Fruit fly (Drosophila melanogaster) whole organism, embryonic: Measurements from ENCODE around the gene ND-18.
A peak's percentile ranks its signal among the peaks of the same experiment; 100 is the strongest.

Experiments
- CG11560 ChIP-seq: fragments of 200-800 bp; sonication (Bioruptor generic); IDR thresholded peaks from 3 replicates; pipeline ENCODE4 v1.3.6; 2022; ENCODE audit warnings: missing biosample characterization, missing genetic modification characterization
- CG12071 ChIP-seq: fragments of 200-800 bp; sonication (Bioruptor generic); optimal IDR thresholded peaks from 3 replicates; lab custom pipeline; 2018; ENCODE audit warnings: missing biosample characterization, mild to moderate bottlenecking, missing genetic modification characterization
- CG12236 ChIP-seq: fragments of 200-800 bp; sonication (Bioruptor generic); optimal IDR thresholded peaks from 2 replicates; lab custom pipeline; 2016; ENCODE audit warnings: missing biosample characterization, missing genetic modification characterization
- CG12769 ChIP-seq: fragments of 200-800 bp; sonication (Bioruptor generic); optimal IDR thresholded peaks from 2 replicates; lab custom pipeline; 2019; ENCODE audit warnings: missing biosample characterization, mild to moderate bottlenecking, missing genetic modification characterization, moderate library complexity
- CG13894 ChIP-seq: fragments of 200-800 bp; sonication (Bioruptor generic); optimal IDR thresholded peaks from 3 replicates; lab custom pipeline; 2018; ENCODE audit warnings: missing biosample characterization, mild to moderate bottlenecking, missing genetic modification characterization, moderate library complexity
- CG1602 ChIP-seq: fragments of 200-800 bp; sonication (Bioruptor generic); optimal IDR thresholded peaks from 3 replicates; lab custom pipeline; 2016; ENCODE audit warnings: missing biosample characterization, missing genetic modification characterization
- CG16863 ChIP-seq: fragments of 200-800 bp; sonication (Bioruptor generic); optimal IDR thresholded peaks from 3 replicates; lab custom pipeline; 2016; ENCODE audit warnings: missing biosample characterization, missing genetic modification characterization
- CG18764 ChIP-seq: fragments of 200-800 bp; sonication (Bioruptor generic); optimal IDR thresholded peaks from 3 replicates; lab custom pipeline; 2016; ENCODE audit warnings: missing biosample characterization, missing genetic modification characterization
- CG2120 ChIP-seq: fragments of 200-800 bp; sonication (Bioruptor generic); optimal IDR thresholded peaks from 3 replicates; lab custom pipeline; 2016; ENCODE audit warnings: missing biosample characterization, missing genetic modification characterization
- CG2129 ChIP-seq: fragments of 200-800 bp; sonication (Bioruptor generic); IDR thresholded peaks from 2 replicates; pipeline ENCODE4 v1.3.6; 2022; ENCODE audit warnings: missing biosample characterization, missing genetic modification characterization; ENCODE audit not compliant: partially characterized antibody
- CG2889 ChIP-seq: fragments of 200-800 bp; sonication (Bioruptor generic); IDR thresholded peaks from 3 replicates; pipeline ENCODE4 v1.3.6; 2022; ENCODE audit warnings: missing biosample characterization, missing genetic modification characterization
- CG31224 ChIP-seq: fragments of 200-800 bp; sonication (Bioruptor generic); IDR thresholded peaks from 2 replicates; pipeline ENCODE4 v1.3.6; 2022; ENCODE audit warnings: missing biosample characterization, missing genetic modification characterization
- CG3995 ChIP-seq: fragments of 200-800 bp; sonication (Bioruptor generic); optimal IDR thresholded peaks from 3 replicates; lab custom pipeline; 2016; ENCODE audit warnings: missing biosample characterization, missing genetic modification characterization
- CG43689 ChIP-seq: fragments of 200-800 bp; sonication (Bioruptor generic); IDR thresholded peaks from 2 replicates; pipeline ENCODE4 v1.3.6; 2022; ENCODE audit warnings: missing biosample characterization, missing genetic modification characterization
- Doc3 ChIP-seq: fragments of 200-800 bp; sonication (Bioruptor generic); IDR thresholded peaks from 3 replicates; pipeline ENCODE4 v1.3.6; 2022; ENCODE audit warnings: missing biosample characterization, missing genetic modification characterization; ENCODE audit not compliant: partially characterized antibody
- Dref ChIP-seq: fragments of 200-800 bp; sonication (Bioruptor generic); IDR thresholded peaks from 2 replicates; pipeline ENCODE4 v1.3.6; 2022; ENCODE audit warnings: missing biosample characterization, missing genetic modification characterization
- Gsc ChIP-seq: fragments of 200-800 bp; sonication (Bioruptor generic); IDR thresholded peaks from 2 replicates; pipeline ENCODE4 v1.3.6; 2022; ENCODE audit warnings: missing biosample characterization, missing genetic modification characterization
- H2.0 ChIP-seq: fragments of 200-800 bp; sonication (Bioruptor generic); IDR thresholded peaks from 2 replicates; pipeline ENCODE4 v1.3.6; 2022; ENCODE audit warnings: missing biosample characterization, missing genetic modification characterization
- Hand ChIP-seq: fragments of 200-800 bp; sonication (Bioruptor generic); optimal IDR thresholded peaks from 2 replicates; lab custom pipeline; 2017; ENCODE audit warnings: mild to moderate bottlenecking, missing biosample characterization, missing genetic modification reagents, missing genetic modification characterization
- Hr39 ChIP-seq: fragments of >200 bp; optimal IDR thresholded peaks from 2 replicates; lab custom pipeline; 2017
- Kr ChIP-seq: fragments of 200-800 bp; sonication (Bioruptor generic); optimal IDR thresholded peaks from 2 replicates; lab custom pipeline; 2017; ENCODE audit warnings: missing biosample characterization, mild to moderate bottlenecking, missing genetic modification characterization
- NFAT ChIP-seq: fragments of 200-800 bp; sonication (Bioruptor generic); IDR thresholded peaks from 2 replicates; pipeline ENCODE4 v1.3.6; 2022; ENCODE audit warnings: missing biosample characterization, missing genetic modification characterization
- Nf-YA ChIP-seq: fragments of 200-800 bp; sonication (Bioruptor generic); IDR thresholded peaks from 2 replicates; pipeline ENCODE4 v1.3.6; 2022; ENCODE audit warnings: missing biosample characterization, missing genetic modification characterization
- NfI ChIP-seq: fragments of 200-800 bp; sonication (Bioruptor generic); optimal IDR thresholded peaks from 3 replicates; lab custom pipeline; 2018; ENCODE audit warnings: missing biosample characterization, mild to moderate bottlenecking, missing genetic modification characterization, moderate library complexity
- Poxn ChIP-seq: fragments of 200-800 bp; sonication (Bioruptor generic); IDR thresholded peaks from 2 replicates; pipeline ENCODE4 v1.3.6; 2022; ENCODE audit warnings: missing biosample characterization, missing genetic modification characterization
- Ptx1 ChIP-seq: fragments of 200-800 bp; sonication (Bioruptor generic); IDR thresholded peaks from 2 replicates; pipeline ENCODE4 v1.3.6; 2022; ENCODE audit warnings: missing biosample characterization, missing genetic modification characterization
- Side ChIP-seq: fragments of 200-800 bp; sonication (Bioruptor generic); optimal IDR thresholded peaks from 2 replicates; lab custom pipeline; 2016; ENCODE audit warnings: missing biosample characterization, missing genetic modification characterization
- Sin3A ChIP-seq: fragments of >200 bp; optimal IDR thresholded peaks from 2 replicates; lab custom pipeline; 2018
- aop ChIP-seq: fragments of 200-800 bp; sonication (Bioruptor generic); IDR thresholded peaks from 2 replicates; pipeline ENCODE4 v1.3.6; 2022; ENCODE audit warnings: missing biosample characterization, missing genetic modification characterization
- az2 ChIP-seq: fragments of 200-800 bp; sonication (Bioruptor generic); optimal IDR thresholded peaks from 3 replicates; lab custom pipeline; 2016; ENCODE audit warnings: missing biosample characterization, missing genetic modification characterization
- crp ChIP-seq, 2 experiments: fragments of 200-800 bp; sonication (Bioruptor generic); optimal IDR thresholded peaks; 2 replicates in 1 of 2; 3 replicates in 1 of 2; lab custom pipeline; 2017; ENCODE audit warnings: missing biosample characterization in 2 of 2, missing genetic modification characterization in 2 of 2, mild to moderate bottlenecking in 1 of 2, moderate library complexity in 1 of 2
- esg ChIP-seq: fragments of 200-800 bp; sonication (Bioruptor generic); conservative IDR thresholded peaks from 2 replicates; pipeline ENCODE4 v1.3.6; 2022; ENCODE audit warnings: missing biosample characterization, missing genetic modification characterization
- exex ChIP-seq: fragments of 200-800 bp; sonication (Bioruptor generic); optimal IDR thresholded peaks from 4 replicates; lab custom pipeline; 2018; ENCODE audit warnings: missing biosample characterization, mild to moderate bottlenecking, missing genetic modification characterization, moderate library complexity
- fu2 ChIP-seq: fragments of 200-800 bp; sonication (Bioruptor generic); optimal IDR thresholded peaks from 2 replicates; lab custom pipeline; 2016; ENCODE audit warnings: missing biosample characterization, missing genetic modification characterization
- gsb ChIP-seq: fragments of 200-800 bp; sonication (Bioruptor generic); IDR thresholded peaks from 2 replicates; pipeline ENCODE4 v1.3.6; 2022; ENCODE audit warnings: missing biosample characterization, missing genetic modification characterization
- ind ChIP-seq: fragments of 200-800 bp; sonication (Bioruptor generic); optimal IDR thresholded peaks from 3 replicates; lab custom pipeline; 2016; ENCODE audit warnings: missing biosample characterization, missing genetic modification characterization
- jumu ChIP-seq: fragments of 200-800 bp; sonication (Bioruptor generic); optimal IDR thresholded peaks from 3 replicates; lab custom pipeline; 2016; ENCODE audit warnings: missing biosample characterization, missing genetic modification characterization
- lbe ChIP-seq: fragments of 200-800 bp; sonication (Bioruptor generic); optimal IDR thresholded peaks from 2 replicates; lab custom pipeline; 2016; ENCODE audit warnings: missing biosample characterization, mild to moderate bottlenecking, missing genetic modification characterization
- nerfin-2 ChIP-seq: fragments of 200-800 bp; sonication (Bioruptor generic); IDR thresholded peaks from 2 replicates; pipeline ENCODE4 v1.3.6; 2022; ENCODE audit warnings: missing biosample characterization, missing genetic modification characterization; ENCODE audit not compliant: partially characterized antibody
- pan ChIP-seq, 4 experiments: fragments of >200 bp in 3 of 4; fragments of 200-800 bp in 1 of 4; sonication (Bioruptor generic) in 1 of 4; optimal IDR thresholded peaks in 3 of 4; IDR thresholded peaks in 1 of 4; 2 replicates each; pipeline versions ENCODE4 v1.3.6 to Lab custom; 2017 to 2022; ENCODE audit warnings: missing biosample characterization in 2 of 4, missing genetic modification characterization in 2 of 4, mixed read lengths in 1 of 4
- phol ChIP-seq: fragments of 200-800 bp; sonication (Bioruptor generic); optimal IDR thresholded peaks from 3 replicates; lab custom pipeline; 2018; ENCODE audit warnings: missing biosample characterization, mild to moderate bottlenecking, missing genetic modification characterization, moderate library complexity
- pita ChIP-seq: fragments of 200-800 bp; sonication (Bioruptor generic); optimal IDR thresholded peaks from 2 replicates; lab custom pipeline; 2017; ENCODE audit warnings: missing biosample characterization, mild to moderate bottlenecking, missing genetic modification characterization
- pzg ChIP-seq: fragments of 200-800 bp; sonication (Bioruptor generic); optimal IDR thresholded peaks from 3 replicates; lab custom pipeline; 2018; ENCODE audit warnings: missing biosample characterization, mild to moderate bottlenecking, missing genetic modification characterization, moderate library complexity
- ranshi ChIP-seq: fragments of 200-800 bp; sonication (Bioruptor generic); IDR thresholded peaks from 2 replicates; pipeline ENCODE4 v1.3.6; 2022; ENCODE audit warnings: missing biosample characterization, missing genetic modification characterization
- ro ChIP-seq: fragments of 200-800 bp; sonication (Bioruptor generic); IDR thresholded peaks from 2 replicates; pipeline ENCODE4 v1.3.6; 2022; ENCODE audit warnings: missing biosample characterization, missing genetic modification characterization
- sd ChIP-seq: fragments of 200-800 bp; sonication (Bioruptor generic); optimal IDR thresholded peaks from 3 replicates; lab custom pipeline; 2018; ENCODE audit warnings: missing biosample characterization, mild to moderate bottlenecking, missing genetic modification characterization, moderate library complexity
- slbo ChIP-seq: fragments of 200-800 bp; sonication (Bioruptor generic); IDR thresholded peaks from 2 replicates; pipeline ENCODE4 v1.3.6; 2022; ENCODE audit warnings: missing biosample characterization, missing genetic modification characterization
- sob ChIP-seq: fragments of 200-800 bp; sonication (Bioruptor generic); IDR thresholded peaks from 2 replicates; pipeline ENCODE4 v1.3.6; 2022; ENCODE audit warnings: missing biosample characterization, missing genetic modification characterization
- stwl ChIP-seq: fragments of 200-800 bp; sonication (Bioruptor generic); optimal IDR thresholded peaks from 3 replicates; lab custom pipeline; 2018; ENCODE audit warnings: missing biosample characterization, mild to moderate bottlenecking, missing genetic modification characterization, moderate library complexity
- tna ChIP-seq: fragments of 200-800 bp; sonication (Bioruptor generic); IDR thresholded peaks from 2 replicates; pipeline ENCODE4 v1.3.6; 2022; ENCODE audit warnings: missing biosample characterization, missing genetic modification characterization; ENCODE audit not compliant: partially characterized antibody
- wek ChIP-seq: fragments of 200-800 bp; sonication (Bioruptor generic); optimal IDR thresholded peaks from 3 replicates; lab custom pipeline; 2018; ENCODE audit warnings: missing biosample characterization, mild to moderate bottlenecking, missing genetic modification characterization, moderate library complexity
- zfh1 ChIP-seq: fragments of 200-800 bp; sonication (Bioruptor generic); IDR thresholded peaks from 3 replicates; pipeline ENCODE4 v1.3.6; 2022; ENCODE audit warnings: missing biosample characterization, missing genetic modification characterization

The ND-18 gene

dm6 chrX:19496808-19497259, 4.6 kb downstream of the ND-18 start (continued):
- TF ChIP-seq pan (optimal IDR thresholded peaks at IDR 0.05; lab: Kevin White, UChicago) (no peak), pan (GFP tag; optimal IDR thresholded peaks at IDR 0.05 in 1 of 2, IDR thresholded peaks at IDR 0.05 in 1 of 2) (no peak), esg (GFP tag; lab: Robert Waterston, UW) (no peak), Gsc (GFP tag; lab: Robert Waterston, UW) (no peak), pzg (GFP tag; lab: Kevin White, UChicago) (peak; percentile 80), CG13894 (tag; lab: Kevin White, UChicago) (peak; percentile 43), nerfin-2 (no peak), crp (GFP tag; optimal IDR thresholded peaks at IDR 0.05; lab: Kevin White, UChicago) (peak in 1 of 2 experiments; percentile 74), ind (no peak), fu2 (no peak), Poxn (GFP tag; lab: Robert Waterston, UW) (no peak), NFAT (GFP tag; lab: Robert Waterston, UW) (peak; percentile 56), jumu (GFP tag; lab: Kevin White, UChicago) (no peak), stwl (tag; lab: Kevin White, UChicago) (peak; percentile 44), CG31224 (no peak), CG2889 (GFP tag; lab: Robert Waterston, UW) (no peak), Dref (GFP tag; lab: Robert Waterston, UW) (peak; percentile 50), pita (GFP tag; lab: Kevin White, UChicago) (no peak), Hr39 (lab: Kevin White, UChicago) (no peak), az2 (GFP tag; lab: Kevin White, UChicago) (no peak), lbe (GFP tag; lab: Kevin White, UChicago) (peak; percentile 71), CG12071 (no peak), Nf-YA (no peak), sob (peak; percentile 55), slbo (no peak; the same call in 1 of the 2 replicates), CG2120 (GFP tag; lab: Kevin White, UChicago) (peak; percentile 10), Hand (GFP tag; lab: Kevin White, UChicago) (no peak), gsb (GFP tag; lab: Robert Waterston, UW) (no peak), Kr (no peak), phol (tag; lab: Kevin White, UChicago) (peak; percentile 97), CG3995 (GFP tag; lab: Kevin White, UChicago) (no peak), CG2129 (GFP tag; lab: Robert Waterston, UW) (no peak), Side (GFP tag; lab: Kevin White, UChicago) (no peak), NfI (GFP tag; lab: Kevin White, UChicago) (no peak), ranshi (no peak), CG12769 (peak; percentile 61), Sin3A (lab: Kevin White, UChicago) (no peak), wek (GFP tag; lab: Kevin White, UChicago) (no peak), CG18764 (GFP tag; lab: Kevin White, UChicago) (no peak), sd (tag; lab: Kevin White, UChicago) (peak; percentile 12), tna (no peak), H2.0 (GFP tag; lab: Robert Waterston, UW) (no peak), Doc3 (GFP tag; lab: Robert Waterston, UW) (peak; percentile 62; the same call in 2 of the 3 replicates), CG1602 (no peak), CG43689 (GFP tag; lab: Robert Waterston, UW) (no peak), CG16863 (GFP tag; lab: Kevin White, UChicago) (no peak), zfh1 (GFP tag; lab: Robert Waterston, UW) (no peak), Ptx1 (GFP tag; lab: Robert Waterston, UW) (no peak), ro (GFP tag; lab: Robert Waterston, UW) (no peak), aop (GFP tag; lab: Robert Waterston, UW) (no peak), CG11560 (tag; lab: Robert Waterston, UW) (no peak), exex (tag; lab: Kevin White, UChicago) (peak; percentile 21), CG12236 (GFP tag; lab: Kevin White, UChicago) (no peak)
